Fruit fly (Drosophila melanogaster) whole organism, wandering third instar larva: ENCODE measurements around the gene CG12992.

Experiments used
- Abd-B ChIP-seq: fragments of >200 bp; optimal IDR thresholded peaks from 2 replicates; lab custom pipeline; 2017; ENCODE audit warnings: missing biosample characterization, missing genetic modification characterization
- CG32264 ChIP-seq: fragments of 200-800 bp; sonication (Bioruptor generic); optimal IDR thresholded peaks from 2 replicates; lab custom pipeline; 2016; ENCODE audit warnings: missing biosample characterization, missing genetic modification characterization
- CG9705 ChIP-seq: fragments of 200-800 bp; sonication (Bioruptor generic); optimal IDR thresholded peaks from 2 replicates; lab custom pipeline; 2018; ENCODE audit warnings: missing biosample characterization, mild to moderate bottlenecking, missing genetic modification characterization
- CrebA ChIP-seq: fragments of 200-800 bp; sonication (Bioruptor generic); optimal IDR thresholded peaks from 2 replicates; lab custom pipeline; 2016; ENCODE audit warnings: missing biosample characterization, mild to moderate bottlenecking, missing genetic modification characterization, borderline replicate concordance
- Dfd ChIP-seq: fragments of >200 bp; optimal IDR thresholded peaks from 2 replicates; lab custom pipeline; 2017; ENCODE audit warnings: missing biosample characterization, missing genetic modification characterization
- Dif ChIP-seq: fragments of 200-275, 200-300 bp; sonication (Bioruptor generic); optimal IDR thresholded peaks from 2 replicates; lab custom pipeline; 2018; ENCODE audit warnings: missing biosample characterization, missing genetic modification characterization; ENCODE audit not compliant: partially characterized antibody
- GATAd ChIP-seq: sonication (Bioruptor generic); optimal IDR thresholded peaks from 2 replicates; lab custom pipeline; 2016; ENCODE audit warnings: missing biosample characterization, missing genetic modification characterization
- HLH106 ChIP-seq: fragments of 200-800 bp; optimal IDR thresholded peaks from 3 replicates; lab custom pipeline; 2019; ENCODE audit warnings: missing biosample characterization, mild to moderate bottlenecking, missing genetic modification characterization, moderate library complexity
- Hnf4 ChIP-seq: fragments of 200-800 bp; sonication (Bioruptor generic); optimal IDR thresholded peaks from 2 replicates; lab custom pipeline; 2016; ENCODE audit warnings: missing biosample characterization, mild to moderate bottlenecking, missing genetic modification characterization
- Hr78 ChIP-seq: fragments of >200 bp; optimal IDR thresholded peaks from 2 replicates; lab custom pipeline; 2017; ENCODE audit warnings: missing biosample characterization, missing genetic modification characterization
- Hr83 ChIP-seq: fragments of 200-300 bp; sonication (Bioruptor generic); optimal IDR thresholded peaks from 2 replicates; lab custom pipeline; 2016; ENCODE audit warnings: missing biosample characterization, mild to moderate bottlenecking, missing genetic modification characterization, moderate library complexity; ENCODE audit not compliant: poor library complexity, severe bottlenecking
- Jra ChIP-seq: sonication (Bioruptor generic); optimal IDR thresholded peaks from 2 replicates; lab custom pipeline; 2016; ENCODE audit warnings: missing biosample characterization, missing genetic modification characterization
- Mio ChIP-seq: sonication (Bioruptor generic); optimal IDR thresholded peaks from 2 replicates; lab custom pipeline; 2016; ENCODE audit warnings: missing biosample characterization, missing genetic modification characterization
- Myc ChIP-seq: fragments of >200 bp; optimal IDR thresholded peaks from 2 replicates; lab custom pipeline; 2017
- N ChIP-seq: fragments of >200 bp; optimal IDR thresholded peaks from 2 replicates; lab custom pipeline; 2018; ENCODE audit warnings: missing biosample characterization, missing external identifiers, missing genetic modification characterization
- OdsH ChIP-seq: fragments of 200-800 bp; sonication (Bioruptor generic); optimal IDR thresholded peaks from 2 replicates; lab custom pipeline; 2016; ENCODE audit warnings: missing biosample characterization, mild to moderate bottlenecking, missing genetic modification characterization
- Rel ChIP-seq, 2 experiments: fragments of 200-800 bp; sonication (Bioruptor generic) in 1 of 2; optimal IDR thresholded peaks; 2 replicates in 1 of 2; 3 replicates in 1 of 2; lab custom pipeline; 2016 to 2019; ENCODE audit warnings: mild to moderate bottlenecking in 2 of 2, missing biosample characterization in 2 of 2, missing genetic modification characterization in 2 of 2, moderate library complexity in 1 of 2
- Sp1 ChIP-seq: fragments of 200-800 bp; sonication (Bioruptor generic); optimal IDR thresholded peaks from 3 replicates; lab custom pipeline; 2019; ENCODE audit warnings: missing biosample characterization, mild to moderate bottlenecking, missing genetic modification characterization, moderate library complexity
- Vsx2 ChIP-seq: fragments of 200-300, 225-300 bp; sonication (Bioruptor generic); optimal IDR thresholded peaks from 2 replicates; lab custom pipeline; 2018; ENCODE audit warnings: missing biosample characterization, missing genetic modification characterization; ENCODE audit not compliant: partially characterized antibody
- br ChIP-seq: fragments of 200-800 bp; sonication (Bioruptor generic); optimal IDR thresholded peaks from 2 replicates; lab custom pipeline; 2016; ENCODE audit warnings: missing biosample characterization, missing genetic modification characterization
- brk ChIP-seq: fragments of 200-800 bp; sonication (Bioruptor generic); optimal IDR thresholded peaks from 2 replicates; lab custom pipeline; 2016; ENCODE audit warnings: missing biosample characterization, mild to moderate bottlenecking, missing genetic modification characterization
- dl ChIP-seq, 2 experiments: fragments of 175-275, 200-275 bp in 1 of 2; fragments of 200-275 bp in 1 of 2; sonication (Bioruptor generic); optimal IDR thresholded peaks; lab custom pipeline; 2018; ENCODE audit warnings: mild to moderate bottlenecking in 2 of 2, missing biosample characterization in 2 of 2, missing genetic modification characterization in 2 of 2, moderate library complexity in 2 of 2; ENCODE audit not compliant: partially characterized antibody in 2 of 2, insufficient read depth in 1 of 2
- dmrt93B ChIP-seq: fragments of 200-800 bp; sonication (Bioruptor generic); optimal IDR thresholded peaks from 2 replicates; lab custom pipeline; 2018; ENCODE audit warnings: missing biosample characterization, mild to moderate bottlenecking, missing genetic modification characterization
- dsf ChIP-seq: sonication (Bioruptor generic); optimal IDR thresholded peaks from 2 replicates; lab custom pipeline; 2016; ENCODE audit warnings: missing biosample characterization, missing genetic modification characterization, borderline replicate concordance
- ey ChIP-seq: fragments of 200-800 bp; sonication (Bioruptor generic); optimal IDR thresholded peaks from 2 replicates; lab custom pipeline; 2016; ENCODE audit warnings: missing biosample characterization, missing genetic modification characterization
- foxo ChIP-seq, 2 experiments: fragments of 200-800 bp; sonication (Bioruptor generic); optimal IDR thresholded peaks; 2 replicates in 1 of 2; 3 replicates in 1 of 2; lab custom pipeline; 2016 to 2017; ENCODE audit warnings: missing biosample characterization in 2 of 2, missing genetic modification characterization in 2 of 2
- fru ChIP-seq: fragments of 200-800 bp; sonication (Bioruptor generic); optimal IDR thresholded peaks from 3 replicates; lab custom pipeline; 2016; ENCODE audit warnings: missing biosample characterization, mild to moderate bottlenecking, missing genetic modification characterization
- h ChIP-seq: fragments of 200-800 bp; sonication (Bioruptor generic); optimal IDR thresholded peaks from 3 replicates; lab custom pipeline; 2016; ENCODE audit warnings: missing biosample characterization, mild to moderate bottlenecking, missing genetic modification characterization
- jim ChIP-seq: fragments of 175-275, 200-325 bp; sonication (Bioruptor generic); optimal IDR thresholded peaks from 2 replicates; lab custom pipeline; 2016; ENCODE audit warnings: missing biosample characterization, mild to moderate bottlenecking, missing genetic modification characterization
- lola ChIP-seq: fragments of >200 bp; optimal IDR thresholded peaks from 2 replicates; lab custom pipeline; 2017; ENCODE audit warnings: missing biosample characterization, missing genetic modification characterization
- pan ChIP-seq: fragments of >200 bp; optimal IDR thresholded peaks from 2 replicates; lab custom pipeline; 2017
- psq ChIP-seq: fragments of 200-800 bp; sonication (Bioruptor generic); optimal IDR thresholded peaks from 3 replicates; lab custom pipeline; 2017; ENCODE audit warnings: missing biosample characterization, mild to moderate bottlenecking, missing genetic modification characterization, moderate library complexity
- rgr ChIP-seq: fragments of 200-800 bp; sonication (Bioruptor generic); optimal IDR thresholded peaks from 3 replicates; lab custom pipeline; 2016; ENCODE audit warnings: missing biosample characterization, mild to moderate bottlenecking, missing genetic modification characterization
- sage ChIP-seq: fragments of 200-800 bp; sonication (Bioruptor generic); optimal IDR thresholded peaks from 2 replicates; lab custom pipeline; 2016; ENCODE audit warnings: missing biosample characterization, mild to moderate bottlenecking, missing genetic modification characterization
- sv ChIP-seq: fragments of 200-800 bp; sonication (Bioruptor generic); optimal IDR thresholded peaks from 3 replicates; lab custom pipeline; 2016; ENCODE audit warnings: missing biosample characterization, missing genetic modification characterization
- tai ChIP-seq: sonication (Bioruptor generic); optimal IDR thresholded peaks from 2 replicates; lab custom pipeline; 2016; ENCODE audit warnings: missing biosample characterization, missing genetic modification characterization
- usp ChIP-seq: fragments of >200 bp; optimal IDR thresholded peaks from 2 replicates; lab custom pipeline; 2017; ENCODE audit warnings: missing biosample characterization, missing genetic modification characterization
- woc ChIP-seq: sonication (Bioruptor generic); optimal IDR thresholded peaks from 2 replicates; lab custom pipeline; 2016; ENCODE audit warnings: missing biosample characterization, mild to moderate bottlenecking, missing genetic modification characterization

Gene CG12992

DNA sequence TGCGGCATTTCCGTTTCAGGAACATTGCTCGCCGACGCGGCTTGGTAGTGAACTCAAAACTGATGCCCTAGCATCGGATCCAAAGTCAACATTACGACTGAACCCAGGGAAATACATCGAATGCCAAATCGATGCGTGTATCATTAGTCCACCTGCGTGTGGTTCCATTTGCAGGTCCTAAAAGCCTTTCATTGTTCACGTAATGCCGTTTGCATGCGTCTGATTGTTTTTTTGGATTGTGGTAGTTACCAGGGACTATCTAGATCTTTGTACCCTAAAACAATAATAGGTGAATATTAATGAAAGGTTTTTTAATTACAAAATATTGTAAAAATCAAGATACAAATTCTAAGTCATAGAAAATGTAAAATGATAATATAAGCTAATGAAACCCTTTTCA lies 19.5 kb upstream of the CG12992 start, which contains the start of gene ppk23:
Gene ppk23, minus strand, starts transcription at position 101 of the 400 bp plus-strand sequence.
- no peak for TF ChIP-seq Dif (GFP tag; lab: Kevin White, UChicago)
- TF ChIP-seq psq (GFP tag; lab: Kevin White, UChicago) = no peak
- TF ChIP-seq sage = no peak
- no peak for TF ChIP-seq brk
- TF ChIP-seq Jra (GFP tag; lab: Kevin White, UChicago) = no peak
- TF ChIP-seq GATAd = no peak
- no peak for TF ChIP-seq rgr (GFP tag; lab: Kevin White, UChicago)
- TF ChIP-seq, all 38 proteins: peak for 0

dm6 chrX:17570912-17571609 lies 17.6 kb upstream of the CG12992 start:
- peak; percentile 73 for TF ChIP-seq ey (GFP tag; lab: Kevin White, UChicago)
- no peak for TF ChIP-seq CG9705
- no peak for TF ChIP-seq jim (GFP tag; lab: Kevin White, UChicago)
- TF ChIP-seq CrebA (GFP tag; lab: Kevin White, UChicago) = no peak
- no peak for TF ChIP-seq sage
- TF ChIP-seq Mio = no peak
- TF ChIP-seq sv (GFP tag; lab: Kevin White, UChicago) = no peak
- no peak for TF ChIP-seq brk
- no peak for TF ChIP-seq Jra (GFP tag; lab: Kevin White, UChicago)
- TF ChIP-seq br (GFP tag; lab: Kevin White, UChicago) = peak; percentile 71
- TF ChIP-seq Dif (GFP tag; lab: Kevin White, UChicago) = no peak
- peak; percentile 51 for TF ChIP-seq rgr (GFP tag; lab: Kevin White, UChicago)
- no peak for TF ChIP-seq lola (GFP tag; lab: Kevin White, UChicago)
- no peak for TF ChIP-seq dl (GFP tag; optimal IDR thresholded peaks at IDR 0.05; lab: Kevin White, UChicago; ENCODE audit: insufficient read depth in 1 of 2, partially characterized antibody in 2 of 2)
- peak; percentile 79 for TF ChIP-seq fru (GFP tag; lab: Kevin White, UChicago)
- peak in 1 of 2 experiments; percentile 71 for TF ChIP-seq foxo (GFP tag; optimal IDR thresholded peaks at IDR 0.05; lab: Kevin White, UChicago)
- no peak for TF ChIP-seq CG32264 (GFP tag; lab: Kevin White, UChicago)
- peak; percentile 78 for TF ChIP-seq psq (GFP tag; lab: Kevin White, UChicago)
- TF ChIP-seq Hr78 (GFP tag; lab: Kevin White, UChicago) = no peak
- TF ChIP-seq pan (lab: Kevin White, UChicago) = peak; percentile 27
- no peak for TF ChIP-seq Abd-B (GFP tag; lab: Kevin White, UChicago)
- no peak for TF ChIP-seq Dfd (GFP tag; lab: Kevin White, UChicago)
- no peak for TF ChIP-seq usp (GFP tag; lab: Kevin White, UChicago)
- peak; percentile 62 for TF ChIP-seq OdsH
- TF ChIP-seq h (GFP tag; lab: Kevin White, UChicago) = peak; percentile 60
- no peak for TF ChIP-seq Myc (lab: Kevin White, UChicago)
- TF ChIP-seq Vsx2 = no peak
- TF ChIP-seq dsf (GFP tag; lab: Kevin White, UChicago) = no peak
- no peak for TF ChIP-seq N
- TF ChIP-seq tai (GFP tag; lab: Kevin White, UChicago) = no peak
- peak; percentile 22 for TF ChIP-seq HLH106 (tag; lab: Kevin White, UChicago)
- peak; percentile 43 for TF ChIP-seq dmrt93B
- no peak for TF ChIP-seq GATAd
- TF ChIP-seq woc (GFP tag; lab: Kevin White, UChicago) = peak; percentile 90
- TF ChIP-seq Sp1 (GFP tag; lab: Kevin White, UChicago) = peak; percentile 57
- no peak for TF ChIP-seq Rel (GFP tag; optimal IDR thresholded peaks at IDR 0.05; lab: Kevin White, UChicago)
- peak; percentile 81 for TF ChIP-seq Rel (tag; optimal IDR thresholded peaks at IDR 0.05; lab: Kevin White, UChicago)
- no peak for TF ChIP-seq Hr83 (GFP tag; lab: Kevin White, UChicago)
- peak; percentile 10 for TF ChIP-seq Hnf4 (GFP tag; lab: Kevin White, UChicago)
- TF ChIP-seq, all 38 proteins: peak for 15
